Fruit fly (Drosophila melanogaster) whole organism, prepupa: ENCODE results near the gene CG6769.
A peak's percentile ranks its signal among the peaks of the same experiment; 100 is the strongest.

Experiments used
- Blimp-1 ChIP-seq: fragments of 200-800 bp; sonication (Bioruptor generic); optimal IDR thresholded peaks from 3 replicates; lab custom pipeline; 2017; ENCODE audit warnings: missing biosample characterization, missing genetic modification characterization, mild to moderate bottlenecking, moderate library complexity, missing genetic modification reagents
- CG10631 ChIP-seq: fragments of 200-800 bp; sonication (Bioruptor generic); optimal IDR thresholded peaks from 2 replicates; lab custom pipeline; 2016; ENCODE audit warnings: missing biosample characterization, missing genetic modification characterization
- CG10669 ChIP-seq: fragments of 200-800 bp; sonication (Bioruptor generic); optimal IDR thresholded peaks from 3 replicates; lab custom pipeline; 2018; ENCODE audit warnings: missing biosample characterization, mild to moderate bottlenecking, missing genetic modification characterization, moderate library complexity
- CG11902 ChIP-seq: fragments of 200-800 bp; sonication (Bioruptor generic); optimal IDR thresholded peaks from 3 replicates; lab custom pipeline; 2016; ENCODE audit warnings: missing biosample characterization, missing genetic modification characterization
- CG15336 ChIP-seq: fragments of 200-800 bp; sonication (Bioruptor generic); IDR thresholded peaks from 2 replicates; pipeline ENCODE4 v1.3.6; 2022; ENCODE audit warnings: missing biosample characterization, missing genetic modification characterization
- CG1621 ChIP-seq: fragments of 200-800 bp; sonication (Bioruptor generic); optimal IDR thresholded peaks from 3 replicates; lab custom pipeline; 2018; ENCODE audit warnings: missing biosample characterization, mild to moderate bottlenecking, missing genetic modification characterization
- CG16779 ChIP-seq: fragments of 200-800 bp; sonication (Bioruptor generic); optimal IDR thresholded peaks from 3 replicates; lab custom pipeline; 2017; ENCODE audit warnings: missing biosample characterization, mild to moderate bottlenecking, missing genetic modification characterization
- CG31627 ChIP-seq: fragments of 200-800 bp; sonication (Bioruptor generic); optimal IDR thresholded peaks from 3 replicates; lab custom pipeline; 2016; ENCODE audit warnings: missing biosample characterization, missing genetic modification characterization
- CG32006 ChIP-seq: fragments of 200-800 bp; sonication (Bioruptor generic); optimal IDR thresholded peaks from 3 replicates; lab custom pipeline; 2017; ENCODE audit warnings: missing biosample characterization, mild to moderate bottlenecking, missing genetic modification characterization
- CG34406 ChIP-seq: fragments of 200-800 bp; sonication (Bioruptor generic); optimal IDR thresholded peaks from 3 replicates; lab custom pipeline; 2016; ENCODE audit warnings: missing biosample characterization, missing genetic modification characterization
- CG3919 ChIP-seq: fragments of 200-800 bp; sonication (Bioruptor generic); optimal IDR thresholded peaks from 3 replicates; lab custom pipeline; 2016; ENCODE audit warnings: missing biosample characterization, missing genetic modification characterization
- CG6163 ChIP-seq: fragments of 200-800 bp; sonication (Bioruptor generic); IDR thresholded peaks from 3 replicates; pipeline ENCODE4 v1.3.6; 2022; ENCODE audit warnings: missing biosample characterization, missing genetic modification characterization
- CG6276 ChIP-seq: fragments of 200-800 bp; sonication (Bioruptor generic); optimal IDR thresholded peaks from 2 replicates; lab custom pipeline; 2017; ENCODE audit warnings: missing biosample characterization, mild to moderate bottlenecking, missing genetic modification characterization
- CG6808 ChIP-seq: fragments of 200-800 bp; sonication (Bioruptor generic); optimal IDR thresholded peaks from 3 replicates; lab custom pipeline; 2017; ENCODE audit warnings: missing biosample characterization, missing genetic modification characterization, mild to moderate bottlenecking, moderate library complexity, missing genetic modification reagents
- CG6854 ChIP-seq: fragments of 200-800 bp; sonication (Bioruptor generic); optimal IDR thresholded peaks from 2 replicates; lab custom pipeline; 2017; ENCODE audit warnings: missing biosample characterization, mild to moderate bottlenecking, missing genetic modification characterization
- CG7368 ChIP-seq: fragments of 200-800 bp; sonication (Bioruptor generic); optimal IDR thresholded peaks from 3 replicates; lab custom pipeline; 2016; ENCODE audit warnings: missing biosample characterization, missing genetic modification characterization
- CG8119 ChIP-seq: fragments of 200-800 bp; sonication (Bioruptor generic); IDR thresholded peaks from 3 replicates; pipeline ENCODE4 v1.3.6; 2022; ENCODE audit warnings: missing biosample characterization, missing genetic modification characterization
- CG8319 ChIP-seq: fragments of 200-800 bp; sonication (Bioruptor generic); optimal IDR thresholded peaks from 3 replicates; lab custom pipeline; 2016; ENCODE audit warnings: missing biosample characterization, missing genetic modification characterization
- CG8632 ChIP-seq: fragments of 200-800 bp; sonication (Bioruptor generic); optimal IDR thresholded peaks from 3 replicates; lab custom pipeline; 2016; ENCODE audit warnings: missing biosample characterization, missing genetic modification characterization
- CG9139 ChIP-seq: fragments of 200-800 bp; sonication (Bioruptor generic); optimal IDR thresholded peaks from 3 replicates; lab custom pipeline; 2017; ENCODE audit warnings: missing biosample characterization, mild to moderate bottlenecking, missing genetic modification characterization
- Eip78C ChIP-seq: fragments of 200-800 bp; sonication (Bioruptor generic); peaks from one replicate; lab custom pipeline; 2016; ENCODE audit warnings: missing biosample characterization, missing genetic modification characterization
- Eip93F ChIP-seq: fragments of 200-800 bp; sonication (Bioruptor generic); optimal IDR thresholded peaks from 2 replicates; lab custom pipeline; 2016; ENCODE audit warnings: missing biosample characterization, mild to moderate bottlenecking, missing genetic modification characterization
- Ets21C ChIP-seq: fragments of 200-800 bp; sonication (Bioruptor generic); optimal IDR thresholded peaks from 3 replicates; lab custom pipeline; 2016; ENCODE audit warnings: missing biosample characterization, missing genetic modification characterization
- Gug ChIP-seq: fragments of 200-800 bp; sonication (Bioruptor generic); IDR thresholded peaks from 2 replicates; pipeline ENCODE4 v1.3.6; 2022; ENCODE audit warnings: missing biosample characterization, missing genetic modification characterization
- Hr39 ChIP-seq: fragments of 200-800 bp; sonication (Bioruptor generic); optimal IDR thresholded peaks from 2 replicates; lab custom pipeline; 2016; ENCODE audit warnings: missing biosample characterization, missing genetic modification characterization
- Hr4 ChIP-seq: fragments of 200-800 bp; sonication (Bioruptor generic); optimal IDR thresholded peaks from 3 replicates; lab custom pipeline; 2016; ENCODE audit warnings: missing biosample characterization, missing genetic modification characterization
- Lpt ChIP-seq: fragments of 200-800 bp; sonication (Bioruptor generic); optimal IDR thresholded peaks from 3 replicates; lab custom pipeline; 2016; ENCODE audit warnings: missing biosample characterization, missing genetic modification characterization
- OdsH ChIP-seq: fragments of 200-800 bp; sonication (Bioruptor generic); optimal IDR thresholded peaks from 3 replicates; lab custom pipeline; 2016; ENCODE audit warnings: missing biosample characterization, missing genetic modification characterization
- Smox ChIP-seq: fragments of 200-800 bp; sonication (Bioruptor generic); optimal IDR thresholded peaks from 3 replicates; lab custom pipeline; 2016; ENCODE audit warnings: missing biosample characterization, missing genetic modification characterization
- Sox102F ChIP-seq: fragments of 200-800 bp; sonication (Bioruptor generic); optimal IDR thresholded peaks from 2 replicates; lab custom pipeline; 2016; ENCODE audit warnings: missing biosample characterization, mild to moderate bottlenecking, missing genetic modification characterization
- Sox14 ChIP-seq: fragments of 200-800 bp; sonication (Bioruptor generic); optimal IDR thresholded peaks from 3 replicates; lab custom pipeline; 2016; ENCODE audit warnings: missing biosample characterization, missing genetic modification characterization
- Sox15 ChIP-seq: fragments of 200-800 bp; sonication (Bioruptor generic); optimal IDR thresholded peaks from 3 replicates; lab custom pipeline; 2016; ENCODE audit warnings: missing biosample characterization, missing genetic modification characterization
- achi ChIP-seq: fragments of 200-800 bp; sonication (Bioruptor generic); optimal IDR thresholded peaks from 3 replicates; lab custom pipeline; 2016; ENCODE audit warnings: missing biosample characterization, missing genetic modification characterization
- acj6 ChIP-seq: fragments of 200-800 bp; sonication (Bioruptor generic); optimal IDR thresholded peaks from 3 replicates; lab custom pipeline; 2016; ENCODE audit warnings: missing biosample characterization, missing genetic modification characterization
- cyc ChIP-seq: fragments of 200-800 bp; sonication (Bioruptor generic); optimal IDR thresholded peaks from 3 replicates; lab custom pipeline; 2016; ENCODE audit warnings: missing biosample characterization, missing genetic modification characterization
- dsx ChIP-seq: fragments of 200-800 bp; optimal IDR thresholded peaks from 3 replicates; lab custom pipeline; 2019; ENCODE audit warnings: missing biosample characterization, mild to moderate bottlenecking, missing genetic modification characterization, moderate library complexity; ENCODE audit not compliant: poor library complexity, severe bottlenecking
- eg ChIP-seq: fragments of 200-800 bp; sonication (Bioruptor generic); IDR thresholded peaks from 3 replicates; pipeline ENCODE4 v1.3.6; 2022; ENCODE audit warnings: missing biosample characterization, missing genetic modification characterization
- fd59A ChIP-seq: fragments of 200-800 bp; sonication (Bioruptor generic); optimal IDR thresholded peaks from 2 replicates; lab custom pipeline; 2017; ENCODE audit warnings: missing biosample characterization, mild to moderate bottlenecking, missing genetic modification characterization, missing genetic modification reagents
- lz ChIP-seq: fragments of 200-800 bp; sonication (Bioruptor generic); optimal IDR thresholded peaks from 3 replicates; lab custom pipeline; 2016; ENCODE audit warnings: missing biosample characterization, missing genetic modification characterization
- net ChIP-seq: fragments of 200-800 bp; sonication (Bioruptor generic); optimal IDR thresholded peaks from 3 replicates; lab custom pipeline; 2016; ENCODE audit warnings: missing biosample characterization, missing genetic modification characterization
- pdm3 ChIP-seq: fragments of 200-800 bp; sonication (Bioruptor generic); optimal IDR thresholded peaks from 3 replicates; lab custom pipeline; 2016; ENCODE audit warnings: missing biosample characterization, missing genetic modification characterization
- salr ChIP-seq, 2 experiments: fragments of 200-800 bp; sonication (Bioruptor generic); optimal IDR thresholded peaks; 3 replicates each; lab custom pipeline; 2016 to 2018; ENCODE audit warnings: missing biosample characterization in 2 of 2, missing genetic modification characterization in 2 of 2, mild to moderate bottlenecking in 1 of 2
- ss ChIP-seq, 2 experiments: fragments of 200-800 bp; sonication (Bioruptor generic); optimal IDR thresholded peaks; 2 replicates in 1 of 2; 3 replicates in 1 of 2; lab custom pipeline; 2017 to 2018; ENCODE audit warnings: mild to moderate bottlenecking in 2 of 2, missing biosample characterization in 2 of 2, missing genetic modification characterization in 2 of 2, moderate library complexity in 1 of 2
- topi ChIP-seq: fragments of 200-800 bp; sonication (Bioruptor generic); optimal IDR thresholded peaks from 3 replicates; lab custom pipeline; 2016; ENCODE audit warnings: missing biosample characterization, missing genetic modification characterization

The CG6769 gene

dm6 chrX:17880269-17880889 is 19.6 kb downstream of the CG6769 start (continued):
- TF ChIP-seq Sox15 (GFP tag; lab: Kevin White, UChicago) (peak; percentile 85), CG16779 (tag; lab: Kevin White, UChicago) (peak; percentile 64), CG1621 (tag; lab: Kevin White, UChicago) (peak; percentile 77), Sox102F (peak; percentile 93), Hr4 (GFP tag; lab: Kevin White, UChicago) (peak; percentile 95), Blimp-1 (GFP tag; lab: Kevin White, UChicago) (peak; percentile 75), CG6854 (GFP tag; lab: Kevin White, UChicago) (peak; percentile 65), topi (peak; percentile 92), Eip93F (GFP tag; lab: Kevin White, UChicago) (peak; percentile 92), pdm3 (GFP tag; lab: Kevin White, UChicago) (peak; percentile 96), cyc (GFP tag; lab: Kevin White, UChicago) (peak; percentile 92), CG6808 (peak; percentile 72), eg (peak; percentile 97), net (GFP tag; lab: Kevin White, UChicago) (peak; percentile 86), Ets21C (GFP tag; lab: Kevin White, UChicago) (peak; percentile 95), CG8319 (GFP tag; lab: Kevin White, UChicago) (peak; percentile 77), CG3919 (GFP tag; lab: Kevin White, UChicago) (peak; percentile 85), CG9139 (peak; percentile 6), ss (GFP tag; optimal IDR thresholded peaks at IDR 0.05; lab: Kevin White, UChicago) (peak; percentile 54 to 80), Eip78C (GFP tag; lab: Kevin White, UChicago) (peak; percentile 97), acj6 (GFP tag; lab: Kevin White, UChicago) (peak; percentile 91), lz (peak; percentile 96)

- TF ChIP-seq dsx (GFP tag; lab: Kevin White, UChicago): peak; percentile 8
- peak; percentile 51 for TF ChIP-seq CG10631
- peak; percentile 30 for TF ChIP-seq CG8632 (GFP tag; lab: Kevin White, UChicago)
- TF ChIP-seq topi: peak; percentile 78
- TF ChIP-seq CG10669 (GFP tag; lab: Kevin White, UChicago): peak; percentile 38
- TF ChIP-seq CG6808: peak; percentile 61
- peak; percentile 73 for TF ChIP-seq Ets21C (GFP tag; lab: Kevin White, UChicago)
- TF ChIP-seq Sox14 (GFP tag; lab: Kevin White, UChicago): peak; percentile 69
- peak; percentile 81 for TF ChIP-seq cyc (GFP tag; lab: Kevin White, UChicago)
- peak; percentile 44 for TF ChIP-seq CG8319 (GFP tag; lab: Kevin White, UChicago)
- no peak for TF ChIP-seq Blimp-1 (GFP tag; lab: Kevin White, UChicago)
- peak; percentile 18 to 44 for TF ChIP-seq ss (GFP tag; optimal IDR thresholded peaks at IDR 0.05; lab: Kevin White, UChicago)
- peak; percentile 62 for TF ChIP-seq CG7368 (GFP tag; lab: Kevin White, UChicago)
- peak; percentile 83 for TF ChIP-seq CG31627 (GFP tag; lab: Kevin White, UChicago)
- peak; percentile 68 for TF ChIP-seq Sox102F
- peak; percentile 75 for TF ChIP-seq CG6163 (GFP tag; lab: Robert Waterston, UW)
- peak; percentile 85 for TF ChIP-seq Eip78C (GFP tag; lab: Kevin White, UChicago)
- peak; percentile 14 for TF ChIP-seq fd59A (GFP tag; lab: Kevin White, UChicago)
- TF ChIP-seq OdsH (GFP tag; lab: Kevin White, UChicago): peak; percentile 67
- TF ChIP-seq Gug (GFP tag; lab: Robert Waterston, UW): peak; percentile 73
- peak; percentile 53 for TF ChIP-seq CG6276 (GFP tag; lab: Kevin White, UChicago)
- TF ChIP-seq CG9139: no peak
- TF ChIP-seq Eip93F (GFP tag; lab: Kevin White, UChicago): peak; percentile 54
- peak; percentile 88 for TF ChIP-seq Hr39
- peak; percentile 73 for TF ChIP-seq Smox
- TF ChIP-seq salr (GFP tag; optimal IDR thresholded peaks at IDR 0.05; lab: Kevin White, UChicago): peak in 1 of 2 experiments; percentile 59
- TF ChIP-seq Lpt (GFP tag; lab: Kevin White, UChicago): peak; percentile 59
- TF ChIP-seq CG8119 (GFP tag; lab: Robert Waterston, UW): peak; percentile 63
- TF ChIP-seq CG11902 (GFP tag; lab: Kevin White, UChicago): peak; percentile 50
- TF ChIP-seq CG32006 (GFP tag; lab: Kevin White, UChicago): peak; percentile 80
- TF ChIP-seq CG34406 (GFP tag; lab: Kevin White, UChicago): peak; percentile 37
- TF ChIP-seq CG15336 (GFP tag; lab: Robert Waterston, UW): peak; percentile 73
- peak; percentile 45 for TF ChIP-seq achi
- TF ChIP-seq lz: peak; percentile 78
- TF ChIP-seq CG3919 (GFP tag; lab: Kevin White, UChicago): peak; percentile 71
These were observed 20.6 kb downstream of the CG6769 start for dm6 chrX:17881138-17882121.
